Worm (Caenorhabditis elegans) whole organism, L3 larva: ENCODE data around the gene fbxb-106.
A peak's percentile ranks its signal among the peaks of the same experiment; 100 is the strongest.

Experiments used
- R02D3.7 ChIP-seq: fragments of 150-350 bp; optimal IDR thresholded peaks from 2 replicates; lab custom pipeline; 2014; ENCODE audit warnings: missing biosample characterization, missing genetic modification characterization
- aly-2 ChIP-seq: fragments of 150-350 bp; optimal IDR thresholded peaks from 2 replicates; lab custom pipeline; 2014; ENCODE audit warnings: missing biosample characterization, missing genetic modification characterization
- ceh-16 ChIP-seq: sonication (generic microtip); optimal IDR thresholded peaks from 2 replicates; lab custom pipeline; 2017; ENCODE audit warnings: missing biosample characterization, missing genetic modification characterization
- ceh-28 ChIP-seq: fragments of 150-350 bp; optimal IDR thresholded peaks from 2 replicates; lab custom pipeline; 2014; ENCODE audit warnings: missing biosample characterization, missing genetic modification reagents, missing genetic modification characterization
- ceh-9 ChIP-seq: sonication (generic microtip); optimal IDR thresholded peaks from 2 replicates; lab custom pipeline; 2018; ENCODE audit warnings: missing biosample characterization, missing genetic modification characterization
- elt-1 ChIP-seq: fragments of 150-350 bp; optimal IDR thresholded peaks from 2 replicates; lab custom pipeline; 2014; ENCODE audit warnings: missing biosample characterization, missing genetic modification characterization
- elt-2 ChIP-seq: sonication (generic microtip); optimal IDR thresholded peaks from 2 replicates; lab custom pipeline; 2016; ENCODE audit warnings: missing genetic modification reagents, mild to moderate bottlenecking, missing genetic modification characterization, missing compliant biosample characterization
- elt-3 ChIP-seq, 3 experiments: fragments of 150-350 bp in 1 of 3; sonication (generic microtip) in 2 of 3; optimal IDR thresholded peaks; 2 replicates in 2 of 3; 4 replicates in 1 of 3; lab custom pipeline; 2014 to 2017; ENCODE audit warnings: missing biosample characterization in 3 of 3, missing genetic modification characterization in 3 of 3
- eor-1 ChIP-seq, 2 experiments: fragments of 150-350 bp; optimal IDR thresholded peaks; 2 replicates each; lab custom pipeline; 2014 to 2018; ENCODE audit warnings: missing biosample characterization in 2 of 2, missing genetic modification characterization in 2 of 2
- fos-1 ChIP-seq: fragments of 150-350 bp; optimal IDR thresholded peaks from 2 replicates; lab custom pipeline; 2014; ENCODE audit warnings: missing biosample characterization, missing genetic modification characterization
- hmg-11 ChIP-seq: sonication (generic microtip); optimal IDR thresholded peaks from 2 replicates; lab custom pipeline; 2016; ENCODE audit warnings: missing genetic modification characterization, missing compliant biosample characterization
- lsy-12 ChIP-seq: sonication (generic microtip); optimal IDR thresholded peaks from 2 replicates; lab custom pipeline; 2016; ENCODE audit warnings: mild to moderate bottlenecking, missing genetic modification characterization, missing compliant biosample characterization
- nhr-11 ChIP-seq: fragments of 150-350 bp; optimal IDR thresholded peaks from 2 replicates; lab custom pipeline; 2014; ENCODE audit warnings: missing biosample characterization, missing genetic modification characterization
- nhr-12 ChIP-seq: fragments of 150-350 bp; optimal IDR thresholded peaks from 2 replicates; lab custom pipeline; 2014; ENCODE audit warnings: missing biosample characterization, missing genetic modification characterization
- nhr-23 ChIP-seq: fragments of 150-350 bp; optimal IDR thresholded peaks from 2 replicates; lab custom pipeline; 2014; ENCODE audit warnings: missing biosample characterization, missing genetic modification reagents, missing genetic modification characterization
- nhr-237 ChIP-seq: fragments of 150-350 bp; optimal IDR thresholded peaks from 2 replicates; lab custom pipeline; 2014; ENCODE audit warnings: missing biosample characterization, missing genetic modification characterization
- nhr-25 ChIP-seq: sonication (generic microtip); optimal IDR thresholded peaks from 2 replicates; lab custom pipeline; 2017; ENCODE audit warnings: missing biosample characterization, missing genetic modification characterization
- nhr-28 ChIP-seq: fragments of 150-350 bp; optimal IDR thresholded peaks from 2 replicates; lab custom pipeline; 2014; ENCODE audit warnings: missing biosample characterization, missing genetic modification characterization
- nhr-76 ChIP-seq: fragments of 150-350 bp; sonication (generic microtip); optimal IDR thresholded peaks from 5 replicates; lab custom pipeline; 2014; ENCODE audit warnings: missing biosample characterization, missing genetic modification characterization
- pha-4 ChIP-seq: fragments of 150-350 bp; optimal IDR thresholded peaks from 2 replicates; lab custom pipeline; 2014; ENCODE audit warnings: missing biosample characterization, missing genetic modification reagents, missing genetic modification characterization
- pqm-1 ChIP-seq: fragments of 150-350 bp; optimal IDR thresholded peaks from 2 replicates; lab custom pipeline; 2017; ENCODE audit warnings: missing biosample characterization, missing genetic modification characterization, inconsistent platforms
- snpc-4 ChIP-seq: fragments of 150-350 bp; optimal IDR thresholded peaks from 2 replicates; lab custom pipeline; 2014; ENCODE audit warnings: missing biosample characterization, missing genetic modification characterization
- tbx-2 ChIP-seq: sonication (generic microtip); optimal IDR thresholded peaks from 2 replicates; lab custom pipeline; 2016; ENCODE audit warnings: mild to moderate bottlenecking, missing genetic modification characterization, missing compliant biosample characterization
- unc-62 ChIP-seq: fragments of 150-350 bp; sonication (generic microtip); optimal IDR thresholded peaks from 4 replicates; lab custom pipeline; 2014; ENCODE audit warnings: missing biosample characterization, missing genetic modification reagents, missing genetic modification characterization
- zag-1 ChIP-seq: fragments of 150-350 bp; optimal IDR thresholded peaks from 2 replicates; lab custom pipeline; 2014; ENCODE audit warnings: missing biosample characterization, missing genetic modification characterization

fbxb-106 gene

DNA sequence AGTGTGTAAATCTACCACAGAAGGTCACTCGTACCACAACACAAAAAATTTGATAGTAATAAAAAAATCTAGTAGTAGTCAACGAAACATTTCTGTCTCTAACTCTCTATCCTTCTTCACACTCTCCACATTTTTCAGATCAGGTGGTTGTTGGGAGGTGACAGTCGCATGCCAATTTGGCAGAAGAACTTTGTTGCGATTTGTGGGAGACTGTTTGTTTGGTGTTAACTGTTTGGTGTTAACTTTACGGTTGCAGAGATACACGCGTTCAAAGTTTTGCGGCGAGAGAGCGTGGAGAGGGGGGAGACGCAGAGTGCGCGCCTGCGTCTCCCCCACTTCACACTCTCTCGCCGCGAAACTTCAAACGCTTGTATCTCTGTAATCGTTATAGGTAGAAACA, 42.7 kb downstream of the fbxb-106 start:
- TF ChIP-seq ceh-28 (tag; lab: Kevin White, UChicago), result no peak
- TF ChIP-seq aly-2 (tag; lab: Kevin White, UChicago), result no peak
- TF ChIP-seq elt-2 (tag; lab: Kevin White, UChicago), result peak; percentile 8
- TF ChIP-seq pha-4 (tag; lab: Kevin White, UChicago), result peak; percentile 42
- no peak for TF ChIP-seq fos-1 (tag; lab: Kevin White, UChicago)

- no peak for TF ChIP-seq nhr-28 (tag; lab: Kevin White, UChicago)
- no peak for TF ChIP-seq nhr-76 (tag; lab: Kevin White, UChicago)
- no peak for TF ChIP-seq elt-1
- no peak for TF ChIP-seq aly-2 (tag; lab: Kevin White, UChicago)
- TF ChIP-seq nhr-12 (tag; lab: Kevin White, UChicago), result no peak
- peak; percentile 33 for TF ChIP-seq nhr-23 (tag; lab: Kevin White, UChicago)
- no peak for TF ChIP-seq pqm-1
- no peak for TF ChIP-seq nhr-237 (tag; lab: Kevin White, UChicago)
- peak in 1 of 3 experiments; percentile 64 for TF ChIP-seq elt-3 (tag; optimal IDR thresholded peaks at IDR 0.05; lab: Kevin White, UChicago)
- TF ChIP-seq R02D3.7 (tag; lab: Kevin White, UChicago), result no peak
Measured at ce11 chrII:2805566-2805965, 43.4 kb downstream of the fbxb-106 start.

DNA sequence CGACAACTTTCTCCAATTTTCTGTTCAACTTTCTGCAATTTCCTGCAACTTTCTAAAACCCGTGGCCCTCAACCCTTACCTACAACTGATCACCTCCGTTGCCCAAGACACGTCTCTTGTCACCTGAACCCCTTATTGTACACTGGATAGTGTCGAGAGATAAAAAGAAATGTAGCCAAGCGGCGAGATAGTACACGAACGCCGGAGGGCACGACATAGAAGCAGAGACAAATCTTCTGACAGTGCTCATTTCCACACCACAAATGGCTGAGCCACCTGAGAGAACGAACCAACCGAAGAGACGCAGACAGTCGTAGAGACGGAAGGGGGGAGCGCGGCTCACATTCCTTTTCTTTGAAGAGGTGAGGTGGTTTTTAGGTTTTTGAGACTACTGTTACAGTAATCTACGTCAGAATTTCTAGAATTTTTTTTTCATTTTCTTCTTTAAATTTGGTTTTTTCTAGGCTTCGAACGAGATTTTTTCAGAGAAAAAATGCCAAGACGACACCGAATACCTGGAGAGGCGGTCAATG, 45.5 kb downstream of the fbxb-106 start, which contains the start of gene K12H6.12:
K12H6.12 (plus strand) TSS at position 483 of the 533 bp plus-strand sequence.
- TF ChIP-seq aly-2 (tag; lab: Kevin White, UChicago), result no peak
- TF ChIP-seq lsy-12 (tag; lab: Kevin White, UChicago), result no peak
- no peak for TF ChIP-seq nhr-237 (tag; lab: Kevin White, UChicago)
- no peak for TF ChIP-seq ceh-9 (tag; lab: Kevin White, UChicago)
- peak; percentile 3 for TF ChIP-seq hmg-11 (tag; lab: Kevin White, UChicago)
- TF ChIP-seq tbx-2, result no peak
- TF ChIP-seq snpc-4, result no peak
- TF ChIP-seq R02D3.7 (tag; lab: Kevin White, UChicago), result no peak
- no peak for TF ChIP-seq nhr-25 (tag; lab: Kevin White, UChicago)
- peak; percentile 58 for TF ChIP-seq pha-4 (tag; lab: Kevin White, UChicago)
- peak; percentile 34 for TF ChIP-seq nhr-11 (tag; lab: Kevin White, UChicago)
- TF ChIP-seq eor-1 (tag; optimal IDR thresholded peaks at IDR 0.05; lab: Kevin White, UChicago), result no peak
- TF ChIP-seq elt-3 (tag; optimal IDR thresholded peaks at IDR 0.05; lab: Kevin White, UChicago), result no peak
- TF ChIP-seq ceh-16, result no peak
- TF ChIP-seq unc-62 (GFP tag; lab: Kevin White, UChicago), result no peak
- TF ChIP-seq zag-1 (tag; lab: Kevin White, UChicago), result no peak
- TF ChIP-seq, all 47 proteins: peak for 3
